Worm (Caenorhabditis elegans): ENCODE data around the gene hrg-9.

The hrg-9 gene

DNA sequence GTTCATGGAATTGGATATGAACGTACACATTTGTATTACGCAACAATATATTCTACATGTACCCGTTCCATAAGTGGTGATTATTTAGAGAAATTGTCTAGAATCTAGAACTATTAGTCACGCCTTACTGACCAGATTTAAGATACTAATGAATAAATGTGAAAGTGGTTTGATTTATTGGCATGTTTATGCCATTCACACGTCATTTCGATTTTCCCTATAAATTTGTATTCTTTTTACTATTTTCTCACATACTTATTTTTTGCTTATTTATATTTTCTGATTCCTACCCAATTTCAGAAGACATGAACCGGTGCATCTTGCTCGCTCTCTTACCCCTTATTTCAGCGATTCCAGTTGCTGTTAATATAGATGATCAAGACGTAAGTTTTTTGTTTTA lies 25.1 kb upstream of the hrg-9 start, which contains the start of gene F15B9.8:
TSS of gene F15B9.8 (plus strand) at position 301 of the 400 bp plus-strand sequence.
- TF ChIP-seq ztf-11 (tag; optimal IDR thresholded peaks at IDR 0.05) (no peak), zip-8 (tag; optimal IDR thresholded peaks at IDR 0.05) (peak; percentile 72), blmp-1 (tag; optimal IDR thresholded peaks at IDR 0.05) (peak; percentile 22)

ce11 chrV:12987061-12987460 lies 23.9 kb upstream of the hrg-9 start, which contains the start of gene shw-3:
Gene shw-3 (minus strand): TSS chrV:12987161.
- TF ChIP-seq mep-1 (tag; optimal IDR thresholded peaks at IDR 0.05) = no peak
- peak; percentile 21 for TF ChIP-seq ham-2 (GFP tag; optimal IDR thresholded peaks at IDR 0.05)
- TF ChIP-seq elt-1 (tag; optimal IDR thresholded peaks at IDR 0.05; ENCODE audit: borderline replicate concordance, insufficient read depth) = no peak
- no peak for TF ChIP-seq mab-5 (tag; optimal IDR thresholded peaks at IDR 0.05)

DNA sequence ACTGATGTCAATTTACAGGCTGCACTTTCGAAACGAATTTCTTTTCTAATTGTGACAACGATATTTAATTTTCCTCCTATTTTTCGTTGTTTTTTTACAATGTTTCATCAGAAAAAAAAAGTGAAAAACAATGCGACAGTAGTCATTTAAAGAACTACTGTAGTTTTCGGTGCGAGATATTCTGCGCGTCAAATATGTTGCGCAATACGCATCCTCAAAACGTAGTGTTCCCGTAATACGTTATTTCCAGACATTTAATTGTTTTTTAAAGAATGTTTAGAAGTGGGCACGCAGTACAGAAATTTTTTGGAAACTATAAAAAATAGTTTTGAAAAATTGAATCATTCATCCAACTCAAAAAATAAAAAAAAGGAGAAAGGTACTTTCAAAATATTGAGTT lies 10.9 kb upstream of the hrg-9 start:
- TF ChIP-seq bed-3 (GFP tag; optimal IDR thresholded peaks at IDR 0.05) = no peak
- TF ChIP-seq zip-8 (tag; optimal IDR thresholded peaks at IDR 0.05) = peak; percentile 66

ce11 chrV:12970575-12971160 lies 7.5 kb upstream of the hrg-9 start, which contains the start of gene pnn-1:
Gene pnn-1 (plus strand): TSS chrV:12971110.
- TF ChIP-seq lsy-2 (tag; optimal IDR thresholded peaks at IDR 0.05) (peak; percentile 57), mep-1 (tag; optimal IDR thresholded peaks at IDR 0.05) (peak; percentile 15), sptf-1 (tag; optimal IDR thresholded peaks at IDR 0.05) (no peak), ces-1 (GFP tag; optimal IDR thresholded peaks at IDR 0.05) (peak; percentile 79)

- TF ChIP-seq pha-4 (tag; optimal IDR thresholded peaks at IDR 0.05) = no peak
- no peak for TF ChIP-seq ceh-43 (GFP tag; optimal IDR thresholded peaks at IDR 0.05)
- TF ChIP-seq unc-62 (GFP tag; optimal IDR thresholded peaks at IDR 0.05) = no peak
- no peak for TF ChIP-seq hlh-1 (tag; optimal IDR thresholded peaks at IDR 0.05)
- TF ChIP-seq sptf-1 (tag; optimal IDR thresholded peaks at IDR 0.05) = no peak
- no peak for TF ChIP-seq lin-32 (GFP tag; optimal IDR thresholded peaks at IDR 0.05)
- TF ChIP-seq mab-5 (tag; optimal IDR thresholded peaks at IDR 0.05) = no peak
Observed at ce11 chrV:12968555-12968954, 5.4 kb upstream of the hrg-9 start, which contains the start of gene lin-46. Gene lin-46 (plus strand): TSS chrV:12968855.

DNA sequence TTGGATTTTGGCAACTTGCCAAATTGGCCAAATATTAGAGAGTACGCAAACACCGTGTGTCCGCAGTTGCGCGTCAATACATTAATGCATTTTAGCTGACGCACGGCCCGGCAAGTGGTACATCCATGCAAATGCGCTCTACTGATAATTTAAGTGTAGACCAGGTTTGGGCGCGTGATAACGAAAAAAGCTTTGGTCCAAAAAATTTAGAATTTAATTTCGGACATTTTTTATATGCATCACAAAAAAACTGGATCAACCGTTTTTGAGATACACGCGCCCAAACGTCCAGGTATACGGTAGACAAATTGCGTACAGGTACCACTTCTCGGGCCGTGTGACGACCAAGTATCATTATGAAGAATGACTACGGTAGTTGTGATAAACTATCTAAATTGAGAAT lies 4.8 kb upstream of the hrg-9 start, which contains the start of gene R186.8:
TSS of gene R186.8 (minus strand) at position 58 of the 403 bp plus-strand sequence.
- TF ChIP-seq nhr-237 (tag; optimal IDR thresholded peaks at IDR 0.05) (peak; percentile 23), mls-2 (tag; optimal IDR thresholded peaks at IDR 0.05) (peak; percentile 20), sptf-1 (tag; optimal IDR thresholded peaks at IDR 0.05) (peak; percentile 15), unc-120 (tag; optimal IDR thresholded peaks at IDR 0.05; ENCODE audit: poor library complexity, severe bottlenecking) (peak; percentile 51), lsy-2 (tag; optimal IDR thresholded peaks at IDR 0.05) (peak; percentile 90), lin-13 (tag; optimal IDR thresholded peaks at IDR 0.05) (peak; percentile 21), ces-1 (GFP tag; optimal IDR thresholded peaks at IDR 0.05) (peak; percentile 63)

DNA sequence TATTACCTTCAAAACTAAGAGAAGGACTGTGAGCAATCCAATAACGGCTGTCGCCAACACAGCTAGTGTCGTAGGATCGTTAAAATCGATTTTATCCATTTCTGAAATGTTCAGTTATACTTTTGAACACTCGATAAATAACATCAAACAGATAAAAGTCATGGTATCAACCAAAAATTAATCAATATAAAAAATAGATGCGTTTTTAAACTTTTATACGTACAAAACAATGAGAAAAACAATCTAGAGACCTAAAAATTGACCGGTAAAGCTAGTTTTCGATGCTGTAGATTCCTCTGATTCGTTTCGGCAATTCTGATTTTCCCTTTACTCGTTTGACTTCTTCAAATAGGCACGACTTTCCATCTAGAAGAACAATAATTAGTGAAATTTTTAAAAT lies 4.0 kb upstream of the hrg-9 start, which contains the start of gene R186.3:
TSS of gene R186.3 (minus strand) at position 101 of the 400 bp plus-strand sequence.
- TF ChIP-seq nhr-76 (tag; optimal IDR thresholded peaks at IDR 0.05) (no peak), drap-1 (GFP tag; optimal IDR thresholded peaks at IDR 0.05) (no peak), nhr-2 (tag; optimal IDR thresholded peaks at IDR 0.05) (no peak), ztf-11 (tag; optimal IDR thresholded peaks at IDR 0.05) (no peak), cnd-1 (tag; optimal IDR thresholded peaks at IDR 0.05) (no peak)

DNA sequence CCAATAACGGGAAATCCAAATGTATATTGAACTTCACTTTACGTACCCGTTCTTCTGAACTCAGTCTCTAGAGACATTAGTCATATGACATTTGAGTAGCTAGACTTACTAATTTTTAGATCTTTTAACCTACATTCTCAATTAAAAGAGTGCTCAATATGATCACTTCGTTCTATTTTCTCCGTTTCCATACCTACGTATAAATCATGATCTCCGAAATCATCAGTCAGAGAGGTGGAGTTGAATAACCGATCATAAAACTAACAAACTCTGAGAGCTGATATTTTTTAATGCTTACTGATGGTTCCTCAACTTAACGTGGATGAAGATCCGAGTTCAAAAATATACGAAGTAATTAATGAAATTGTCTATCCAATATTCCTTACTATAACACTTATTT lies 933 bp upstream of the hrg-9 start, which contains the start of gene srd-35:
TSS of gene srd-35 (plus strand) at position 301 of the 400 bp plus-strand sequence.
- TF ChIP-seq unc-120 (tag; optimal IDR thresholded peaks at IDR 0.05; ENCODE audit: poor library complexity, severe bottlenecking) (no peak), blmp-1 (tag; optimal IDR thresholded peaks at IDR 0.05) (no peak), zip-8 (tag; optimal IDR thresholded peaks at IDR 0.05) (no peak), hlh-1 (tag; optimal IDR thresholded peaks at IDR 0.05) (no peak), lsy-2 (tag; optimal IDR thresholded peaks at IDR 0.05) (no peak), ces-1 (GFP tag; optimal IDR thresholded peaks at IDR 0.05) (no peak), nhr-237 (tag; optimal IDR thresholded peaks at IDR 0.05) (no peak), elt-1 (tag; optimal IDR thresholded peaks at IDR 0.05; ENCODE audit: borderline replicate concordance, insufficient read depth) (no peak), flh-1 (GFP tag; optimal IDR thresholded peaks at IDR 0.05) (no peak), unc-39 (tag; optimal IDR thresholded peaks at IDR 0.05) (no peak), ceh-83 (GFP tag; optimal IDR thresholded peaks at IDR 0.05) (no peak), mls-2 (tag; optimal IDR thresholded peaks at IDR 0.05) (no peak), snpc-4 (tag; optimal IDR thresholded peaks at IDR 0.05) (no peak), cnd-1 (tag; optimal IDR thresholded peaks at IDR 0.05) (no peak), mab-5 (tag; optimal IDR thresholded peaks at IDR 0.05) (no peak), nhr-2 (tag; optimal IDR thresholded peaks at IDR 0.05) (no peak), elt-3 (tag; optimal IDR thresholded peaks at IDR 0.05) (no peak), M03D4.4 (tag; optimal IDR thresholded peaks at IDR 0.05) (no peak)

Measured in whole organism, mixed stage, embryonic.